Worm (Caenorhabditis elegans): Measurements from ENCODE around the gene ZK354.3.
"Not testable (repeated sequence)": the region's sequence is repeated elsewhere in the genome, so short reads cannot be mapped to it uniquely, and the experiment has no call there.

ZK354.3 gene

ce11 chrIV:5313011-5313410, 3.2 kb downstream of the ZK354.3 start, which contains the start of the genes msp-59 and ZK354.2:
Gene msp-59 (minus strand): TSS chrIV:5313111.
Gene ZK354.2 (plus strand): TSS chrIV:5313405.
- TF ChIP-seq mdl-1 (tag; optimal IDR thresholded peaks at IDR 0.05); F13H6.1 (tag; optimal IDR thresholded peaks at IDR 0.05); unc-55 (GFP tag; optimal IDR thresholded peaks at IDR 0.05): not testable (repeated sequence)

ce11 chrIV:5316223-5316622, 6.4 kb downstream of the ZK354.3 start, which contains the start of gene msp-65:
Gene msp-65 (plus strand): TSS chrIV:5316523.
- not testable (repeated sequence) for TF ChIP-seq gmeb-1, nhr-10, zag-1 (tag; optimal IDR thresholded peaks at IDR 0.05)

DNA sequence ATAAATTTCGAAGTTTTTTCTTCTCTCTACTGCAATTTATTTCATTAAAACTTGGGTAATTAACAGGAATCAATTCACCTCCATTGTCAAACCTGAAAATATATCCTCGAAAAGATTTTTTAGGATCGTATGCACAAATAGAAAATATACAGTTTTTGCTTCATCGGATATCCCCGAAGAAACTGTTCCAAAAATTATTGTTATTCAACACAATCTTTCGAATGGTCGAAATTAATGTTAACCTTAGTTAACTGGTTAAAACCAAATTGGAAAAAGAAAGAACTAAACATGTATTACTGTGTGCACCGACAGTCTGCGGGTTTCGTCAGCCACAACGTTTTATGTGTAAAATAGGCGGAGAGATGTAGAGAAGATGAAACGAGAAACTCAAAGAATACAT, 7.3 kb downstream of the ZK354.3 start:
- peak; percentile 16 for TF ChIP-seq nhr-21 (tag; optimal IDR thresholded peaks at IDR 0.05)
- peak; percentile 5 for TF ChIP-seq F13H6.1 (tag; optimal IDR thresholded peaks at IDR 0.05)
- peak; percentile 27 for TF ChIP-seq nhr-6 (tag; optimal IDR thresholded peaks at IDR 0.05)
- peak; percentile 2 for TF ChIP-seq fos-1 (tag; optimal IDR thresholded peaks at IDR 0.05)
- peak; percentile 27 for TF ChIP-seq sma-9 (GFP tag; optimal IDR thresholded peaks at IDR 0.05)
- no peak for TF ChIP-seq sma-9 (tag; optimal IDR thresholded peaks at IDR 0.05)
- peak; percentile 58 for TF ChIP-seq gmeb-1 (tag; optimal IDR thresholded peaks at IDR 0.05)
- TF ChIP-seq snpc-4 (tag; optimal IDR thresholded peaks at IDR 0.05) = peak; percentile 95
- TF ChIP-seq unc-55 (GFP tag; optimal IDR thresholded peaks at IDR 0.05) = no peak
- TF ChIP-seq nhr-23 (tag; optimal IDR thresholded peaks at IDR 0.05) = no peak
- TF ChIP-seq ztf-1 (GFP tag; conservative IDR thresholded peaks at IDR 0.05) = no peak
- TF ChIP-seq crh-2 (tag; optimal IDR thresholded peaks at IDR 0.05) = peak; percentile 25
- no peak for TF ChIP-seq R02D3.7 (tag; optimal IDR thresholded peaks at IDR 0.05)
- peak; percentile 87 for TF ChIP-seq ama-1 (optimal IDR thresholded peaks at IDR 0.05)
- no peak for TF ChIP-seq peb-1 (tag; optimal IDR thresholded peaks at IDR 0.05)
- peak; percentile 63 for TF ChIP-seq sma-3 (GFP tag; optimal IDR thresholded peaks at IDR 0.05)
- no peak for TF ChIP-seq nhr-11 (tag; optimal IDR thresholded peaks at IDR 0.05)

- peak; percentile 48 for TF ChIP-seq C34F6.9 (tag; optimal IDR thresholded peaks at IDR 0.05)
- peak; percentile 26 for TF ChIP-seq unc-55 (GFP tag; optimal IDR thresholded peaks at IDR 0.05)
- TF ChIP-seq snpc-4 (tag; optimal IDR thresholded peaks at IDR 0.05) = peak; percentile 20
- TF ChIP-seq egl-27 (tag; optimal IDR thresholded peaks at IDR 0.05) = no peak
- TF ChIP-seq sma-9 (GFP tag; optimal IDR thresholded peaks at IDR 0.05) = peak; percentile 12
- no peak for TF ChIP-seq sma-9 (tag; optimal IDR thresholded peaks at IDR 0.05)
These were observed 9.0 kb downstream of the ZK354.3 start, which contains the start of gene slc-46A for ce11 chrIV:5318835-5319303. Gene slc-46A (plus strand): TSS chrIV:5319253.

- TF ChIP-seq fos-1 (tag; optimal IDR thresholded peaks at IDR 0.05) (no peak), sma-9 (GFP tag; optimal IDR thresholded peaks at IDR 0.05) (no peak), sma-9 (tag; optimal IDR thresholded peaks at IDR 0.05) (no peak), Y55F3AM.14 (GFP tag; optimal IDR thresholded peaks at IDR 0.05) (no peak)
These were observed 16.3 kb downstream of the ZK354.3 start, which contains the start of gene Y4C6B.4 for ce11 chrIV:5326144-5326543. Gene Y4C6B.4 (plus strand): TSS chrIV:5326444.

DNA sequence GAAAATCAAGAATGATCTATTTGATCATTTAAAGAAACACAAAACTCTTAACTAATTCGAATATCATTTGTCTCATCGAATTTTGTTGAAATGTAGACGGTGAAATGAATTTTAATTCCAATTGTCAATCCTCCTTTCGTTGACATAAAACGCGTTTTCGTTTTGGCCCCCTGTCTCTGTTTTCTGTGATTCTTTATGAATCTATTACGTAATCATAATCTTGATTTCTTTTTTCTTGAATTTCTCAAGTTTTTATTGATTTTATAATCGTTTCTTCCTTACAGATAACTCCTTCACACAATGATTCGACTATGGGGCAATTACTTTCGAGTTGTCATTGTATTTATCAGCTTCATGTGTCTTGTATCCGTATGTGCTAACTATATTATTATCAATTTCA, 22.3 kb downstream of the ZK354.3 start, which contains the start of gene Y4C6B.3:
Y4C6B.3 (plus strand) TSS at position 301 of the 400 bp plus-strand sequence.
- TF ChIP-seq nhr-237 (tag; optimal IDR thresholded peaks at IDR 0.05) = no peak

DNA sequence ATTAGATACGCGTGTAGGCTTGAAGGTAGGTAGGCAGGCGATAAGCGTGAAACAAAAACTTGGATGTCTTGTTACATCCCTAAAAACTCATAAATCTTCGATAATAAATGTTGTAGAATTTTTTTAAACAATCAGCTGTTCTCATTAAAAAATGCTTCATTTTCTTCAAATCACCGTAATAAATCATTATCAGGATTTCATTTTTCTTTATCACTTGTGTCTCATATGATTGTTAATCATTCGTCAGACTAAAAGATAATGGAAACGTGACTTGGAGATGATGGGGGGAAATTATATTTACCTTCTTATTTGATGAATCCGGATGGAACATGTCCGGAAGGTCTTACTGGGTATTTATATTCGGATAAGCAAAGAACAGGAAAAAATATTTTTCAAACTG, 23.6 kb downstream of the ZK354.3 start:
- TF ChIP-seq sma-3 (GFP tag; optimal IDR thresholded peaks at IDR 0.05) (peak; percentile 4), ztf-11 (tag; optimal IDR thresholded peaks at IDR 0.05) (no peak), blmp-1 (tag; optimal IDR thresholded peaks at IDR 0.05; ENCODE audit: insufficient read depth) (peak; percentile 59), nhr-25 (tag; optimal IDR thresholded peaks at IDR 0.05) (peak; percentile 1), nhr-21 (tag; optimal IDR thresholded peaks at IDR 0.05) (peak; percentile 33), nhr-77 (tag; optimal IDR thresholded peaks at IDR 0.05) (no peak)
